Worm (Caenorhabditis elegans) whole organism, L1 larva: Measurements from ENCODE around the gene srh-222.

Source experiments
- F16B12.6 ChIP-seq: fragments of 150-350 bp; optimal IDR thresholded peaks from 2 replicates; lab custom pipeline; 2014; ENCODE audit warnings: missing biosample characterization, missing genetic modification characterization
- aha-1 ChIP-seq: fragments of 150-350 bp; optimal IDR thresholded peaks from 2 replicates; lab custom pipeline; 2014; ENCODE audit warnings: missing biosample characterization, missing genetic modification characterization
- aly-2 ChIP-seq: fragments of 150-350 bp; optimal IDR thresholded peaks from 2 replicates; lab custom pipeline; 2014; ENCODE audit warnings: missing biosample characterization, missing genetic modification characterization
- blmp-1 ChIP-seq: fragments of 150-350 bp; optimal IDR thresholded peaks from 2 replicates; lab custom pipeline; 2014; ENCODE audit warnings: missing biosample characterization, missing genetic modification characterization
- ceh-82 ChIP-seq, 3 experiments: fragments of 150-350 bp in 1 of 3; sonication (generic microtip) in 2 of 3; optimal IDR thresholded peaks; 2 replicates each; lab custom pipeline; 2014 to 2017; ENCODE audit warnings: missing biosample characterization in 3 of 3, missing genetic modification characterization in 3 of 3
- dpl-1 ChIP-seq, 3 experiments: fragments of 150-350 bp in 2 of 3; sonication (generic microtip) in 1 of 3; optimal IDR thresholded peaks; 2 replicates each; lab custom pipeline; 2014 to 2017; ENCODE audit warnings: missing biosample characterization in 3 of 3, missing genetic modification characterization in 3 of 3, missing genetic modification reagents in 3 of 3
- dsc-1 ChIP-seq: sonication (generic microtip); optimal IDR thresholded peaks from 2 replicates; lab custom pipeline; 2016; ENCODE audit warnings: mild to moderate bottlenecking, missing genetic modification characterization, missing compliant biosample characterization
- efl-1 ChIP-seq, 4 experiments: fragments of 150-350 bp; optimal IDR thresholded peaks in 3 of 4; peaks in 1 of 4; 1 replicate in 1 of 4; 2 replicates in 3 of 4; lab custom pipeline; 2014; ENCODE audit warnings: missing biosample characterization in 2 of 4, missing genetic modification characterization in 2 of 4, missing genetic modification reagents in 2 of 4
- elt-3 ChIP-seq, 6 experiments: fragments of 150-350 bp in 1 of 6; sonication (generic microtip); optimal IDR thresholded peaks; 2 replicates each; lab custom pipeline; 2017 to 2018; ENCODE audit warnings: missing biosample characterization in 6 of 6, missing genetic modification characterization in 6 of 6, inconsistent platforms in 1 of 6
- fkh-8 ChIP-seq: sonication (generic microtip); optimal IDR thresholded peaks from 2 replicates; lab custom pipeline; 2016; ENCODE audit warnings: mild to moderate bottlenecking, missing genetic modification characterization, missing compliant biosample characterization
- grh-1 ChIP-seq: fragments of 200-800 bp; sonication (Bioruptor generic); IDR thresholded peaks from 2 replicates; pipeline ENCODE4 v1.3.6; 2022; ENCODE audit warnings: missing genetic modification reagents, missing genetic modification characterization, missing compliant biosample characterization
- hlh-4 ChIP-seq: sonication (generic microtip); optimal IDR thresholded peaks from 2 replicates; lab custom pipeline; 2016; ENCODE audit warnings: mild to moderate bottlenecking, missing genetic modification characterization, missing compliant biosample characterization
- hpl-2 ChIP-seq: fragments of 150-350 bp; optimal IDR thresholded peaks from 2 replicates; lab custom pipeline; 2014; ENCODE audit warnings: missing biosample characterization, missing genetic modification reagents, missing genetic modification characterization
- irx-1 ChIP-seq: sonication (generic microtip); optimal IDR thresholded peaks from 2 replicates; lab custom pipeline; 2016; ENCODE audit warnings: missing genetic modification characterization, missing compliant biosample characterization
- isw-1 ChIP-seq: fragments of 200-800 bp; sonication (Bioruptor generic); IDR thresholded peaks from 2 replicates; pipeline ENCODE4 v1.3.6; 2022; ENCODE audit warnings: missing genetic modification characterization, missing compliant biosample characterization
- lin-13 ChIP-seq: fragments of 150-350 bp; optimal IDR thresholded peaks from 2 replicates; lab custom pipeline; 2014; ENCODE audit warnings: missing biosample characterization, missing genetic modification reagents, missing genetic modification characterization
- lin-14 ChIP-seq: fragments of 200-800 bp; sonication (Bioruptor generic); optimal IDR thresholded peaks from 2 replicates; lab custom pipeline; 2018; ENCODE audit warnings: mild to moderate bottlenecking, missing genetic modification characterization, moderate library complexity, missing compliant biosample characterization
- lin-35 ChIP-seq, 2 experiments: fragments of 150-350 bp; optimal IDR thresholded peaks; 2 replicates each; lab custom pipeline; 2014; ENCODE audit warnings: missing biosample characterization in 2 of 2, missing genetic modification characterization in 2 of 2, missing genetic modification reagents in 2 of 2
- lir-3 ChIP-seq: sonication (generic microtip); optimal IDR thresholded peaks from 2 replicates; lab custom pipeline; 2016; ENCODE audit warnings: mild to moderate bottlenecking, missing genetic modification characterization, moderate library complexity, missing compliant biosample characterization; ENCODE audit not compliant: poor library complexity
- lsy-2 ChIP-seq, 2 experiments: fragments of 150-350 bp; optimal IDR thresholded peaks; 2 replicates each; lab custom pipeline; 2014; ENCODE audit warnings: missing biosample characterization in 2 of 2, missing genetic modification characterization in 2 of 2
- mdl-1 ChIP-seq, 2 experiments: fragments of 150-350 bp; optimal IDR thresholded peaks; 2 replicates each; lab custom pipeline; 2014 to 2017; ENCODE audit warnings: missing biosample characterization in 2 of 2, missing genetic modification characterization in 2 of 2, inconsistent platforms in 1 of 2
- mep-1 ChIP-seq: fragments of 150-350 bp; optimal IDR thresholded peaks from 2 replicates; lab custom pipeline; 2014; ENCODE audit warnings: missing biosample characterization, missing genetic modification characterization
- nhr-19 ChIP-seq: fragments of 200-800 bp; sonication (Bioruptor generic); conservative IDR thresholded peaks from 2 replicates; pipeline ENCODE4 v1.3.6; 2022; ENCODE audit warnings: missing genetic modification characterization, missing compliant biosample characterization
- nhr-20 ChIP-seq: sonication (generic microtip); optimal IDR thresholded peaks from 2 replicates; lab custom pipeline; 2016; ENCODE audit warnings: mild to moderate bottlenecking, missing genetic modification characterization, missing compliant biosample characterization
- nhr-28 ChIP-seq: fragments of 150-350 bp; optimal IDR thresholded peaks from 2 replicates; lab custom pipeline; 2014; ENCODE audit warnings: missing biosample characterization, missing genetic modification characterization
- nhr-47 ChIP-seq: sonication (generic microtip); optimal IDR thresholded peaks from 2 replicates; lab custom pipeline; 2016; ENCODE audit warnings: mild to moderate bottlenecking, missing genetic modification characterization, moderate library complexity, missing compliant biosample characterization
- nhr-71 ChIP-seq: sonication (generic microtip); optimal IDR thresholded peaks from 2 replicates; lab custom pipeline; 2016; ENCODE audit warnings: mild to moderate bottlenecking, missing genetic modification characterization, moderate library complexity, missing compliant biosample characterization
- nhr-77 ChIP-seq: fragments of 150-350 bp; optimal IDR thresholded peaks from 2 replicates; lab custom pipeline; 2014; ENCODE audit warnings: missing biosample characterization, missing genetic modification characterization
- nhr-85 ChIP-seq: sonication (generic microtip); peaks from one replicate; lab custom pipeline; 2016; ENCODE audit warnings: missing genetic modification characterization, inconsistent platforms, missing compliant biosample characterization
- nhr-90 ChIP-seq: sonication (generic microtip); optimal IDR thresholded peaks from 2 replicates; lab custom pipeline; 2016; ENCODE audit warnings: mild to moderate bottlenecking, missing genetic modification characterization, missing compliant biosample characterization; ENCODE audit not compliant: poor library complexity
- pag-3 ChIP-seq: sonication (generic microtip); optimal IDR thresholded peaks from 2 replicates; lab custom pipeline; 2017; ENCODE audit warnings: missing genetic modification characterization, mild to moderate bottlenecking, missing compliant biosample characterization, antibody characterized with exemption, borderline replicate concordance; ENCODE audit not compliant: insufficient read depth
- pax-3 ChIP-seq: fragments of 200-800 bp; sonication (Bioruptor generic); optimal IDR thresholded peaks from 2 replicates; lab custom pipeline; 2018; ENCODE audit warnings: mild to moderate bottlenecking, missing genetic modification characterization, moderate library complexity, missing compliant biosample characterization
- rnt-1 ChIP-seq: sonication (generic microtip); optimal IDR thresholded peaks from 2 replicates; lab custom pipeline; 2016; ENCODE audit warnings: mild to moderate bottlenecking, missing genetic modification characterization, moderate library complexity, missing compliant biosample characterization
- skn-1 ChIP-seq: fragments of 150-350 bp; optimal IDR thresholded peaks from 2 replicates; lab custom pipeline; 2014; ENCODE audit warnings: missing biosample characterization, missing genetic modification characterization
- snpc-4 ChIP-seq: fragments of 150-350 bp; optimal IDR thresholded peaks from 2 replicates; lab custom pipeline; 2014; ENCODE audit warnings: missing biosample characterization, missing genetic modification characterization
- snu-23 ChIP-seq: sonication (generic microtip); optimal IDR thresholded peaks from 2 replicates; lab custom pipeline; 2016; ENCODE audit warnings: missing genetic modification characterization, missing compliant biosample characterization
- swsn-7 ChIP-seq: sonication (generic microtip); optimal IDR thresholded peaks from 2 replicates; lab custom pipeline; 2016; ENCODE audit warnings: missing genetic modification characterization, missing compliant biosample characterization
- tbx-2 ChIP-seq: sonication (generic microtip); optimal IDR thresholded peaks from 2 replicates; lab custom pipeline; 2016; ENCODE audit warnings: missing genetic modification characterization, missing compliant biosample characterization
- unc-30 ChIP-seq: sonication (generic microtip); optimal IDR thresholded peaks from 2 replicates; lab custom pipeline; 2017; ENCODE audit warnings: missing biosample characterization, missing genetic modification characterization
- unc-98 ChIP-seq: fragments of 200-800 bp; sonication (Bioruptor generic); IDR thresholded peaks from 2 replicates; pipeline ENCODE4 v1.3.6; 2022; ENCODE audit warnings: missing genetic modification characterization, missing compliant biosample characterization
- xbp-1 ChIP-seq: sonication (generic microtip); optimal IDR thresholded peaks from 2 replicates; lab custom pipeline; 2016; ENCODE audit warnings: missing genetic modification characterization, missing compliant biosample characterization
- ztf-4 ChIP-seq: fragments of 150-350 bp; optimal IDR thresholded peaks from 2 replicates; lab custom pipeline; 2014; ENCODE audit warnings: missing biosample characterization, missing genetic modification characterization

The srh-222 gene

DNA sequence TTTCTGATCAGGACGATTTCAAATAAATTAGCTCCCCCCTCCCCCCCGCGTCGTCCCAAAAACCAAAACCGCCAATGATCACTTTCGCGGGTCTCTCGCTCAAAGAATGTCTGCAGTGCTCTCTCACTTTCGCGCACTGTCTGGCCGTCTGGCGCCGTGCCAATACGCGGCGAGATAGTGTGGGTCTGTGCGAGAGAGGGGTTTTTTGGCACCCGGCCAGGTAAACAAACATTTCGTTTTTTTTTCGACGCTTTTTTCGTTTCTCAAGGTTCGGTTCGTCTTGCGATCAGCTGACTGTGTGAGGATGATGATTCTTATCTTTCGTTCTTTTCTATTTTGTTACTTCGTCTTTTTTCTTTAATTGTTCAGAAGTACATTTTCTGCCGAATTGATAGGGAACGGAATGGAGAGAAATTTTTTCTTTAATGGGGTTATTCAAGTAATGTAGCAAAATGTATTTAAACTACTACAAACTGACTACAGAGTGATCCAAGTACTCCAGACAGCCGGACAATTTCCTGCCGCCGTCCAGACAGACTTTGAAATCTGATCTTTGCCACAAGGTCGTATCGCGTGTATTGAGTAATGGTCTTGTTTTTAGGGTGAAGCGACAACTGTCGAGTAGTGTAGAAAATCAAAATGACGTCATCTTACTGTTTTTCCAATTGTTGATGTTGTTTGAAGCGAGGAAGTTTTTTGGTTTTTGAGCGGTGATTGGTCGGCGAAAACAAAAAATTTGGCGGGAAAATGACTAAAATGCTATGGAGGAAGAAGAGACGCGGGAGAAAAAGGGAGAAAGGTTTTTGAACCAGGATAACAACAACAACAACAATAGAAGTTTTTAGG, 44.8 kb downstream of the srh-222 start (continued):
- TF ChIP-seq dsc-1 (tag; lab: Kevin White, UChicago) (peak; percentile 52), nhr-90 (tag; lab: Kevin White, UChicago) (peak; percentile 38), nhr-77 (tag; lab: Kevin White, UChicago) (peak; percentile 79), elt-3 (tag; optimal IDR thresholded peaks at IDR 0.05; lab: Kevin White, UChicago) (peak; percentile 50 to 68 (median 55)), blmp-1 (tag; lab: Kevin White, UChicago) (peak; percentile 82), skn-1 (tag; lab: Kevin White, UChicago) (peak; percentile 83), nhr-19 (GFP tag; lab: Robert Waterston, UW) (peak; percentile 76), mep-1 (tag; lab: Kevin White, UChicago) (peak; percentile 50), nhr-28 (tag; lab: Kevin White, UChicago) (no peak)

DNA sequence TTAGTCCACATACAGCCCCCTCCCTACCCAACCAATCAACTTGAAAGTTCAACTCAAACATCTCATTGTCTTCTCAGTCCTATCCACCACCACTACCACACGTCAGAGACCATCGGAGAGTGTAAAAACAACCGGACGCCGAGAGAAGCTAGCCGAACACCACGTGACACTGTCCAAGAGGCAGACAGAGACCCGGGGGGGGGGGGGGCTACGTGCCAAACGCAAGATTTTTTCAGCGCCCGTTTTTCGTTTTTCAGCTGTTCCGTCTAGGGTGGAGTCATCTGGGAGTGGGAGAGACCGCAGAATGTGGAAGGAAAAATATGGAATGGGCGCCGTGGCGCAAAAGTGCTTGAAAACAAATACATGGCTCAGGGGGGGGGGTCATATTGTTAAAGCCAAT, 46.3 kb downstream of the srh-222 start:
- TF ChIP-seq mep-1 (tag; lab: Kevin White, UChicago) (peak; percentile 65), aha-1 (tag; lab: Kevin White, UChicago) (peak; percentile 99), blmp-1 (tag; lab: Kevin White, UChicago) (peak; percentile 4), rnt-1 (tag; lab: Kevin White, UChicago) (peak; percentile 65), lsy-2 (tag; optimal IDR thresholded peaks at IDR 0.05; lab: Kevin White, UChicago) (peak in 1 of 2 experiments; percentile 38), pag-3 (no peak), tbx-2 (tag; lab: Kevin White, UChicago) (peak; percentile 34), pax-3 (peak; percentile 67), skn-1 (tag; lab: Kevin White, UChicago) (peak; percentile 66), snu-23 (GFP tag; lab: Kevin White, UChicago) (peak; percentile 45), unc-98 (no peak; the same call in 1 of the 2 replicates), hpl-2 (no peak), ceh-82 (tag; optimal IDR thresholded peaks at IDR 0.05; lab: Kevin White, UChicago) (peak in 1 of 3 experiments; percentile 38), mdl-1 (tag; optimal IDR thresholded peaks at IDR 0.05; lab: Kevin White, UChicago) (peak; percentile 53 to 94), nhr-71 (peak; percentile 82), lin-35 (GFP tag; optimal IDR thresholded peaks at IDR 0.05; lab: Kevin White, UChicago) (peak in 1 of 2 experiments; percentile 54), lir-3 (tag; lab: Kevin White, UChicago) (peak; percentile 0), nhr-19 (GFP tag; lab: Robert Waterston, UW) (peak; percentile 76), grh-1 (GFP tag; lab: Robert Waterston, UW) (0 out of 2 replicates have a peak, but pooled peaks have one; percentile 35), aly-2 (tag; lab: Kevin White, UChicago) (no peak), nhr-20 (tag; lab: Kevin White, UChicago) (peak; percentile 68), swsn-7 (tag; lab: Kevin White, UChicago) (peak; percentile 44), ztf-4 (tag; lab: Kevin White, UChicago) (peak; percentile 53), unc-30 (tag; lab: Kevin White, UChicago) (no peak), lin-13 (GFP tag; lab: Kevin White, UChicago) (peak; percentile 66), dpl-1 (GFP tag; optimal IDR thresholded peaks at IDR 0.05; lab: Kevin White, UChicago) (peak in 2 of 3 experiments; percentile 15 to 19), nhr-85 (tag; lab: Kevin White, UChicago) (peak; percentile 86), dsc-1 (tag; lab: Kevin White, UChicago) (peak; percentile 30), lin-14 (GFP tag; lab: Kevin White, UChicago) (peak; percentile 87), fkh-8 (tag; lab: Kevin White, UChicago) (peak; percentile 73), snpc-4 (tag; lab: Kevin White, UChicago) (peak; percentile 43), isw-1 (GFP tag; lab: Robert Waterston, UW) (no peak), nhr-90 (tag; lab: Kevin White, UChicago) (peak; percentile 43), xbp-1 (tag; lab: Kevin White, UChicago) (peak; percentile 14), irx-1 (peak; percentile 20), hlh-4 (tag; lab: Kevin White, UChicago) (no peak), efl-1 (optimal IDR thresholded peaks at IDR 0.05; lab: Kevin White, UChicago) (peak; percentile 1 to 14), efl-1 (GFP tag; optimal IDR thresholded peaks at IDR 0.05 in 1 of 2; lab: Kevin White, UChicago) (peak; percentile 25 to 91), F16B12.6 (tag; lab: Kevin White, UChicago) (no peak), nhr-47 (peak; percentile 71)
